Worm (Caenorhabditis elegans) whole organism, L1 larva: Measurements from ENCODE around the gene gst-42.

Experiments
- C16A3.4 ChIP-seq: fragments of 150-350 bp; optimal IDR thresholded peaks from 2 replicates; lab custom pipeline; 2014; ENCODE audit warnings: missing biosample characterization, missing genetic modification characterization
- alr-1 ChIP-seq: fragments of 200-800 bp; sonication (Bioruptor generic); optimal IDR thresholded peaks from 2 replicates; lab custom pipeline; 2018; ENCODE audit warnings: borderline replicate concordance, mild to moderate bottlenecking, missing genetic modification characterization, missing compliant biosample characterization
- aly-2 ChIP-seq: fragments of 150-350 bp; optimal IDR thresholded peaks from 2 replicates; lab custom pipeline; 2014; ENCODE audit warnings: missing biosample characterization, missing genetic modification characterization
- blmp-1 ChIP-seq: fragments of 150-350 bp; optimal IDR thresholded peaks from 2 replicates; lab custom pipeline; 2014; ENCODE audit warnings: missing biosample characterization, missing genetic modification characterization
- ceh-82 ChIP-seq, 3 experiments: fragments of 150-350 bp in 1 of 3; sonication (generic microtip) in 2 of 3; optimal IDR thresholded peaks; 2 replicates each; lab custom pipeline; 2014 to 2017; ENCODE audit warnings: missing biosample characterization in 3 of 3, missing genetic modification characterization in 3 of 3
- ces-1 ChIP-seq: fragments of 150-350 bp; optimal IDR thresholded peaks from 2 replicates; lab custom pipeline; 2014; ENCODE audit warnings: missing biosample characterization, missing genetic modification reagents, missing genetic modification characterization
- dpl-1 ChIP-seq, 3 experiments: fragments of 150-350 bp in 2 of 3; sonication (generic microtip) in 1 of 3; optimal IDR thresholded peaks; 2 replicates each; lab custom pipeline; 2014 to 2017; ENCODE audit warnings: missing biosample characterization in 3 of 3, missing genetic modification characterization in 3 of 3, missing genetic modification reagents in 3 of 3
- efl-1 ChIP-seq, 4 experiments: fragments of 150-350 bp; optimal IDR thresholded peaks in 3 of 4; peaks in 1 of 4; 1 replicate in 1 of 4; 2 replicates in 3 of 4; lab custom pipeline; 2014; ENCODE audit warnings: missing biosample characterization in 2 of 4, missing genetic modification characterization in 2 of 4, missing genetic modification reagents in 2 of 4
- elt-2 ChIP-seq: sonication (generic microtip); optimal IDR thresholded peaks from 2 replicates; lab custom pipeline; 2016; ENCODE audit warnings: missing genetic modification characterization, mild to moderate bottlenecking, inconsistent platforms, missing compliant biosample characterization, missing genetic modification reagents
- elt-3 ChIP-seq, 6 experiments: fragments of 150-350 bp in 1 of 6; sonication (generic microtip); optimal IDR thresholded peaks; 2 replicates each; lab custom pipeline; 2017 to 2018; ENCODE audit warnings: missing biosample characterization in 6 of 6, missing genetic modification characterization in 6 of 6, inconsistent platforms in 1 of 6
- ets-5 ChIP-seq: fragments of 200-800 bp; sonication (Bioruptor generic); IDR thresholded peaks from 2 replicates; pipeline ENCODE4 v1.3.6; 2022; ENCODE audit warnings: missing genetic modification characterization, missing compliant biosample characterization
- fkh-8 ChIP-seq: sonication (generic microtip); optimal IDR thresholded peaks from 2 replicates; lab custom pipeline; 2016; ENCODE audit warnings: mild to moderate bottlenecking, missing genetic modification characterization, missing compliant biosample characterization
- grh-1 ChIP-seq: fragments of 200-800 bp; sonication (Bioruptor generic); IDR thresholded peaks from 2 replicates; pipeline ENCODE4 v1.3.6; 2022; ENCODE audit warnings: missing genetic modification reagents, missing genetic modification characterization, missing compliant biosample characterization
- lin-15B ChIP-seq: fragments of 150-350 bp; sonication (generic microtip); optimal IDR thresholded peaks from 3 replicates; lab custom pipeline; 2014; ENCODE audit warnings: missing biosample characterization, missing genetic modification characterization
- lin-35 ChIP-seq, 2 experiments: fragments of 150-350 bp; optimal IDR thresholded peaks; 2 replicates each; lab custom pipeline; 2014; ENCODE audit warnings: missing biosample characterization in 2 of 2, missing genetic modification characterization in 2 of 2, missing genetic modification reagents in 2 of 2
- lir-3 ChIP-seq: sonication (generic microtip); optimal IDR thresholded peaks from 2 replicates; lab custom pipeline; 2016; ENCODE audit warnings: mild to moderate bottlenecking, missing genetic modification characterization, moderate library complexity, missing compliant biosample characterization; ENCODE audit not compliant: poor library complexity
- lsy-2 ChIP-seq, 2 experiments: fragments of 150-350 bp; optimal IDR thresholded peaks; 2 replicates each; lab custom pipeline; 2014; ENCODE audit warnings: missing biosample characterization in 2 of 2, missing genetic modification characterization in 2 of 2
- mab-9 ChIP-seq: fragments of 200-800 bp; sonication (Bioruptor generic); IDR thresholded peaks from 2 replicates; pipeline ENCODE4 v1.3.6; 2022; ENCODE audit warnings: missing genetic modification reagents, missing genetic modification characterization, missing compliant biosample characterization
- nhr-12 ChIP-seq: sonication (generic microtip); optimal IDR thresholded peaks from 2 replicates; lab custom pipeline; 2017; ENCODE audit warnings: missing biosample characterization, missing genetic modification characterization
- nhr-19 ChIP-seq: fragments of 200-800 bp; sonication (Bioruptor generic); conservative IDR thresholded peaks from 2 replicates; pipeline ENCODE4 v1.3.6; 2022; ENCODE audit warnings: missing genetic modification characterization, missing compliant biosample characterization
- nhr-20 ChIP-seq: sonication (generic microtip); optimal IDR thresholded peaks from 2 replicates; lab custom pipeline; 2016; ENCODE audit warnings: mild to moderate bottlenecking, missing genetic modification characterization, missing compliant biosample characterization
- nhr-28 ChIP-seq: fragments of 150-350 bp; optimal IDR thresholded peaks from 2 replicates; lab custom pipeline; 2014; ENCODE audit warnings: missing biosample characterization, missing genetic modification characterization
- nhr-47 ChIP-seq: sonication (generic microtip); optimal IDR thresholded peaks from 2 replicates; lab custom pipeline; 2016; ENCODE audit warnings: mild to moderate bottlenecking, missing genetic modification characterization, moderate library complexity, missing compliant biosample characterization
- nhr-84 ChIP-seq: sonication (generic microtip); optimal IDR thresholded peaks from 2 replicates; lab custom pipeline; 2017; ENCODE audit warnings: missing biosample characterization, missing genetic modification characterization
- nhr-85 ChIP-seq: sonication (generic microtip); peaks from one replicate; lab custom pipeline; 2016; ENCODE audit warnings: missing genetic modification characterization, inconsistent platforms, missing compliant biosample characterization
- nhr-90 ChIP-seq: sonication (generic microtip); optimal IDR thresholded peaks from 2 replicates; lab custom pipeline; 2016; ENCODE audit warnings: mild to moderate bottlenecking, missing genetic modification characterization, missing compliant biosample characterization; ENCODE audit not compliant: poor library complexity
- snpc-4 ChIP-seq: fragments of 150-350 bp; optimal IDR thresholded peaks from 2 replicates; lab custom pipeline; 2014; ENCODE audit warnings: missing biosample characterization, missing genetic modification characterization
- snu-23 ChIP-seq: sonication (generic microtip); optimal IDR thresholded peaks from 2 replicates; lab custom pipeline; 2016; ENCODE audit warnings: missing genetic modification characterization, missing compliant biosample characterization
- tbx-2 ChIP-seq: sonication (generic microtip); optimal IDR thresholded peaks from 2 replicates; lab custom pipeline; 2016; ENCODE audit warnings: missing genetic modification characterization, missing compliant biosample characterization
- unc-62 ChIP-seq: fragments of 150-350 bp; optimal IDR thresholded peaks from 2 replicates; lab custom pipeline; 2014; ENCODE audit warnings: missing biosample characterization, missing genetic modification reagents, missing genetic modification characterization
- zip-4 ChIP-seq: fragments of 200-800 bp; sonication (Bioruptor generic); optimal IDR thresholded peaks from 2 replicates; lab custom pipeline; 2018; ENCODE audit warnings: mild to moderate bottlenecking, missing genetic modification characterization, moderate library complexity, missing compliant biosample characterization
- ztf-4 ChIP-seq: fragments of 150-350 bp; optimal IDR thresholded peaks from 2 replicates; lab custom pipeline; 2014; ENCODE audit warnings: missing biosample characterization, missing genetic modification characterization

The gst-42 gene

ce11 chrX:11693092-11693491 lies 34.6 kb downstream of the gst-42 start, which contains the start of gene smcl-1 (continued):
- peak; percentile 26 for TF ChIP-seq nhr-90 (tag; lab: Kevin White, UChicago)
- TF ChIP-seq lir-3 (tag; lab: Kevin White, UChicago), result peak; percentile 55
- peak in 2 of 3 experiments; percentile 5 to 47 for TF ChIP-seq dpl-1 (GFP tag; optimal IDR thresholded peaks at IDR 0.05; lab: Kevin White, UChicago)
- TF ChIP-seq nhr-84 (tag; lab: Kevin White, UChicago), result no peak
- no peak for TF ChIP-seq grh-1
- TF ChIP-seq ceh-82 (tag; optimal IDR thresholded peaks at IDR 0.05; lab: Kevin White, UChicago), result peak; percentile 10 to 63 (median 17)
- peak; percentile 7 for TF ChIP-seq fkh-8 (tag; lab: Kevin White, UChicago)
- TF ChIP-seq nhr-85 (tag; lab: Kevin White, UChicago), result peak; percentile 64
- TF ChIP-seq, all 84 proteins: peak for 20

- TF ChIP-seq ces-1 (GFP tag; lab: Kevin White, UChicago) (no peak), lin-35 (GFP tag; optimal IDR thresholded peaks at IDR 0.05; lab: Kevin White, UChicago) (no peak), efl-1 (optimal IDR thresholded peaks at IDR 0.05; lab: Kevin White, UChicago) (no peak), efl-1 (GFP tag; optimal IDR thresholded peaks at IDR 0.05 in 1 of 2; lab: Kevin White, UChicago) (no peak), nhr-28 (no peak), ztf-4 (tag; lab: Kevin White, UChicago) (no peak), nhr-20 (no peak)
Observed at ce11 chrX:11690014-11690591, 37.6 kb downstream of the gst-42 start, which contains the start of the genes C44C10.10 and C44C10.5. C44C10.10 (plus strand) TSS chrX:11690314. C44C10.5 (plus strand) TSS chrX:11690541.

ce11 chrX:11687836-11688319 lies 39.9 kb downstream of the gst-42 start, which contains the start of gene C44C10.7:
C44C10.7 (minus strand) TSS chrX:11688269.
- TF ChIP-seq blmp-1 (tag; lab: Kevin White, UChicago) (no peak), nhr-19 (GFP tag; lab: Robert Waterston, UW) (no peak), ets-5 (no peak), lin-15B (tag; lab: Kevin White, UChicago) (no peak), zip-4 (GFP tag; lab: Kevin White, UChicago) (no peak)

ce11 chrX:11684261-11684660 lies 43.5 kb downstream of the gst-42 start, which contains the start of gene hnd-1:
hnd-1 (plus strand) TSS chrX:11684561.
- TF ChIP-seq aly-2 (tag; lab: Kevin White, UChicago), result no peak
- no peak for TF ChIP-seq efl-1 (optimal IDR thresholded peaks at IDR 0.05; lab: Kevin White, UChicago)
- peak in 1 of 2 experiments; percentile 27 for TF ChIP-seq efl-1 (GFP tag; optimal IDR thresholded peaks at IDR 0.05 in 1 of 2; lab: Kevin White, UChicago)
- TF ChIP-seq, all 84 proteins: peak for 1

- TF ChIP-seq elt-3 (tag; optimal IDR thresholded peaks at IDR 0.05; lab: Kevin White, UChicago) (no peak), elt-2 (tag; lab: Kevin White, UChicago) (peak; percentile 71), lin-35 (GFP tag; optimal IDR thresholded peaks at IDR 0.05; lab: Kevin White, UChicago) (peak in 1 of 2 experiments; percentile 30), lsy-2 (tag; optimal IDR thresholded peaks at IDR 0.05; lab: Kevin White, UChicago) (no peak)
Observed at ce11 chrX:11680851-11681250, 46.9 kb downstream of the gst-42 start, which contains the start of gene T04F8.7. T04F8.7 (minus strand) TSS chrX:11680980.

- TF ChIP-seq nhr-47 (tag; lab: Kevin White, UChicago) (no peak), tbx-2 (tag; lab: Kevin White, UChicago) (no peak), nhr-12 (tag; lab: Kevin White, UChicago) (no peak), mab-9 (no peak), C16A3.4 (no peak), alr-1 (no peak), nhr-20 (no peak), snu-23 (GFP tag; lab: Kevin White, UChicago) (no peak), unc-62 (GFP tag; lab: Kevin White, UChicago) (no peak), ztf-4 (tag; lab: Kevin White, UChicago) (no peak), snpc-4 (no peak)
Observed at ce11 chrX:11679211-11679977, 48.3 kb downstream of the gst-42 start.
